Fruit fly (Drosophila melanogaster): ENCODE data around the gene CG7992.

Gene CG7992

dm6 chrX:19289318-19289970 lies 42.4 kb upstream of the CG7992 start (continued):
- TF ChIP-seq CG11695 (GFP tag; IDR thresholded peaks at IDR 0.05) (peak; percentile 84), cas (GFP tag; IDR thresholded peaks at IDR 0.05) (peak; percentile 54), shn (GFP tag; optimal IDR thresholded peaks at IDR 0.05) (peak; percentile 61), Ssrp (tag; optimal IDR thresholded peaks at IDR 0.05) (peak; percentile 82), CG9876 (GFP tag; optimal IDR thresholded peaks at IDR 0.05) (peak; percentile 58), gsb (GFP tag; IDR thresholded peaks at IDR 0.05) (peak; percentile 74), otp (GFP tag; IDR thresholded peaks at IDR 0.05) (peak; percentile 94), seq (GFP tag; IDR thresholded peaks at IDR 0.05) (peak; percentile 91), D (optimal IDR thresholded peaks at IDR 0.05) (no peak), D (GFP tag; optimal IDR thresholded peaks at IDR 0.05) (peak; percentile 77), Optix (GFP tag; IDR thresholded peaks at IDR 0.05) (peak; percentile 94), CG5953 (GFP tag; IDR thresholded peaks at IDR 0.05) (peak; percentile 93), toy (GFP tag; IDR thresholded peaks at IDR 0.05) (peak; percentile 49; the same call in 1 of the 2 replicates), Fer2 (tag; optimal IDR thresholded peaks at IDR 0.05) (peak; percentile 69), CG17359 (tag; optimal IDR thresholded peaks at IDR 0.05) (peak; percentile 94), TFAM (GFP tag; optimal IDR thresholded peaks at IDR 0.05) (peak; percentile 19), HLH3B (GFP tag; IDR thresholded peaks at IDR 0.05) (peak; percentile 93), Hand (GFP tag; optimal IDR thresholded peaks at IDR 0.05) (peak; percentile 22), Fer1 (GFP tag; optimal IDR thresholded peaks at IDR 0.05) (peak; percentile 82), usp (GFP tag; optimal IDR thresholded peaks at IDR 0.05) (no peak), ERR (GFP tag; optimal IDR thresholded peaks at IDR 0.05) (peak; percentile 70), insv (GFP tag; optimal IDR thresholded peaks at IDR 0.05) (peak in 1 of 2 experiments; percentile 6), sr (GFP tag; IDR thresholded peaks at IDR 0.05) (peak; percentile 88), Meics (GFP tag; optimal IDR thresholded peaks at IDR 0.05) (peak; percentile 80), Chrac-16 (GFP tag; optimal IDR thresholded peaks at IDR 0.05) (peak; percentile 83), unc-4 (GFP tag; IDR thresholded peaks at IDR 0.05; ENCODE audit: partially characterized antibody) (no peak), gfzf (GFP tag; optimal IDR thresholded peaks at IDR 0.05) (no peak), CG10321 (GFP tag; IDR thresholded peaks at IDR 0.05) (no peak), CG11560 (tag; IDR thresholded peaks at IDR 0.05) (peak; percentile 63; the same call in 1 of the 3 replicates), schlank (tag; optimal IDR thresholded peaks at IDR 0.05) (peak; percentile 52), kay (GFP tag; optimal IDR thresholded peaks at IDR 0.05) (peak; percentile 72), Hmr (GFP tag; optimal IDR thresholded peaks at IDR 0.05) (peak; percentile 69), Dref (GFP tag; IDR thresholded peaks at IDR 0.05) (no peak), CG4424 (GFP tag; optimal IDR thresholded peaks at IDR 0.05) (peak; percentile 90), CG2129 (GFP tag; IDR thresholded peaks at IDR 0.05; ENCODE audit: partially characterized antibody) (no peak), CG10147 (GFP tag; optimal IDR thresholded peaks at IDR 0.05) (peak; percentile 67), CG4854 (GFP tag; optimal IDR thresholded peaks at IDR 0.05) (peak; percentile 82), CG6175 (GFP tag; IDR thresholded peaks at IDR 0.05) (peak; percentile 66; the same call in 1 of the 3 replicates), Dad (GFP tag; optimal IDR thresholded peaks at IDR 0.05) (peak; percentile 89), gem (tag; optimal IDR thresholded peaks at IDR 0.05) (peak; percentile 89), CG3407 (GFP tag; optimal IDR thresholded peaks at IDR 0.05) (peak; percentile 83), vfl (GFP tag; optimal IDR thresholded peaks at IDR 0.05) (peak; percentile 41), MESR4 (GFP tag; optimal IDR thresholded peaks at IDR 0.05) (peak; percentile 29), Jarid2 (GFP tag; optimal IDR thresholded peaks at IDR 0.05) (peak; percentile 43), Hr39 (optimal IDR thresholded peaks at IDR 0.05) (no peak), psq (GFP tag; optimal IDR thresholded peaks at IDR 0.05) (peak; percentile 2), CG12155 (GFP tag; optimal IDR thresholded peaks at IDR 0.05) (peak; percentile 68), Atf-2 (GFP tag; optimal IDR thresholded peaks at IDR 0.05) (peak; percentile 82), Doc3 (GFP tag; IDR thresholded peaks at IDR 0.05; ENCODE audit: partially characterized antibody) (no peak), pb (GFP tag; optimal IDR thresholded peaks at IDR 0.05) (peak; percentile 83), fru (optimal IDR thresholded peaks at IDR 0.05) (no peak)
